Fruit fly (Drosophila melanogaster) whole organism, embryonic: ENCODE data around the gene CG10068.

Source experiments
- CG16815 ChIP-seq: fragments of 200-800 bp; sonication (Bioruptor generic); optimal IDR thresholded peaks from 3 replicates; lab custom pipeline; 2017; ENCODE audit warnings: missing biosample characterization, mild to moderate bottlenecking, missing genetic modification characterization
- Oli ChIP-seq: fragments of 200-800 bp; sonication (Bioruptor generic); optimal IDR thresholded peaks from 2 replicates; lab custom pipeline; 2018; ENCODE audit warnings: missing biosample characterization, mild to moderate bottlenecking, missing genetic modification characterization, moderate library complexity
- Tbp ChIP-seq: fragments of >200 bp; optimal IDR thresholded peaks from 2 replicates; lab custom pipeline; 2018; ENCODE audit warnings: missing biosample characterization, missing genetic modification characterization
- aop ChIP-seq: fragments of 200-800 bp; sonication (Bioruptor generic); IDR thresholded peaks from 2 replicates; pipeline ENCODE4 v1.3.6; 2022; ENCODE audit warnings: missing biosample characterization, missing genetic modification characterization
- gsb-n ChIP-seq: fragments of 200-800 bp; sonication (Bioruptor generic); optimal IDR thresholded peaks from 3 replicates; lab custom pipeline; 2018; ENCODE audit warnings: missing biosample characterization, mild to moderate bottlenecking, missing genetic modification characterization
- lab ChIP-seq: fragments of 200-800 bp; sonication (Bioruptor generic); optimal IDR thresholded peaks from 3 replicates; lab custom pipeline; 2017; ENCODE audit warnings: missing biosample characterization, missing genetic modification characterization, mild to moderate bottlenecking, moderate library complexity, missing genetic modification reagents
- lov ChIP-seq, 2 experiments: fragments of 200-800 bp in 1 of 2; fragments of >200 bp in 1 of 2; sonication (Bioruptor generic) in 1 of 2; IDR thresholded peaks in 1 of 2; optimal IDR thresholded peaks in 1 of 2; 2 replicates in 1 of 2; 3 replicates in 1 of 2; pipeline versions ENCODE4 v1.3.6 to Lab custom; 2017 to 2022; ENCODE audit warnings: missing biosample characterization in 1 of 2, missing genetic modification characterization in 1 of 2

DNA sequence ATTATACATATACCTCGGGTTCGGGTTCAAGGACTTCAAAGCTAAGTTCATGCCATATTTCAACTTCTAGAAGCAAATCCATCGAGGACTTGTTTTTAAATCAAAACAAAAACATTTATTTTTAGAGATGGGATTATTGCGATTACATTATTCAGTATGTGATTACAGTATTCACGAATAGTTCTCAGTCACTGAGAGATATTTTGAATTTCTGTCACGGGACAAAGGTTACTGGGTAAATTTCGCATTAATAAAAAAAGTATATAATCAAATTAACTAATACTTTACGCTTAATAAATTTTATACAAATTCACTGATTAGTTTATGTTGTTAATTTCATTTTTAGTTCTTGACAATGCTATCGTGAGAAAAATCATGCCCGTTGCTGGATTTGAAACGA lies 34.2 kb downstream of the CG10068 start:
- TF ChIP-seq lab (GFP tag; lab: Kevin White, UChicago), result no peak
- TF ChIP-seq CG16815 (GFP tag; lab: Kevin White, UChicago), result no peak
- no peak for TF ChIP-seq aop
- TF ChIP-seq Tbp (GFP tag; lab: Kevin White, UChicago), result no peak
- TF ChIP-seq Oli (tag; lab: Kevin White, UChicago), result no peak
- TF ChIP-seq gsb-n, result no peak
- no peak for TF ChIP-seq lov (optimal IDR thresholded peaks at IDR 0.05; lab: Kevin White, UChicago)
- no peak for TF ChIP-seq lov (GFP tag; IDR thresholded peaks at IDR 0.05; lab: Robert Waterston, UW)
